Fruit fly (Drosophila melanogaster): ENCODE measurements around the gene Sid.
A peak's percentile ranks its signal among the peaks of the same experiment; 100 is the strongest.

Sid gene

DNA sequence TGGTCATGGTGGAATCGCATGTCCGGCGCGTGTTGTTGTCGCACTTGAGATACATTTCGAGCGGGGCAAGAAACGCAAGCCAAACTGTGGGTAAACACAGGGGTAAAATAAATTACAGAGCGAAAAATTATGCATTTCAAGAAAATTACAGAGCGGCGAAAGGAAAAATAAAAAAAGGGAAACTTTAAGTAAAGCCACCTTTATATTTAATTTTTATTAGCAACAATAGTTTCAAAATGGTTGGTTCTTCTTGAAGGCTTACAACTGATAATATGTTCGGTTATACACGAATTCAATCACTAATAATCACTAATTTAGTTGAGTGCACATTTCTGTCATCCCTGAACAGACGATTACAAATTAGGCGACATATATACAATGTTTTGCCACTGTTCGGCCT, 46.9 kb upstream of the Sid start (continued):
- TF ChIP-seq sqz (GFP tag; optimal IDR thresholded peaks at IDR 0.05) (no peak), tup (GFP tag; optimal IDR thresholded peaks at IDR 0.05) (no peak), CG10267 (tag; optimal IDR thresholded peaks at IDR 0.05) (no peak), HHEX (GFP tag; optimal IDR thresholded peaks at IDR 0.05) (no peak), HLH4C (GFP tag; IDR thresholded peaks at IDR 0.05; ENCODE audit: partially characterized antibody) (no peak), PHDP (tag; optimal IDR thresholded peaks at IDR 0.05) (no peak), Hey (tag; optimal IDR thresholded peaks at IDR 0.05) (no peak), CG14667 (GFP tag; IDR thresholded peaks at IDR 0.05) (no peak), TFAM (GFP tag; optimal IDR thresholded peaks at IDR 0.05) (no peak), Poxn (GFP tag; IDR thresholded peaks at IDR 0.05) (no peak), dmrt99B (tag; optimal IDR thresholded peaks at IDR 0.05) (peak; percentile 68), grau (tag; optimal IDR thresholded peaks at IDR 0.05) (peak; percentile 33), D (optimal IDR thresholded peaks at IDR 0.05) (no peak), D (GFP tag; optimal IDR thresholded peaks at IDR 0.05) (no peak), otp (GFP tag; IDR thresholded peaks at IDR 0.05) (no peak), Hr3 (GFP tag; optimal IDR thresholded peaks at IDR 0.05) (no peak), rib (GFP tag; IDR thresholded peaks at IDR 0.05) (no peak)

DNA sequence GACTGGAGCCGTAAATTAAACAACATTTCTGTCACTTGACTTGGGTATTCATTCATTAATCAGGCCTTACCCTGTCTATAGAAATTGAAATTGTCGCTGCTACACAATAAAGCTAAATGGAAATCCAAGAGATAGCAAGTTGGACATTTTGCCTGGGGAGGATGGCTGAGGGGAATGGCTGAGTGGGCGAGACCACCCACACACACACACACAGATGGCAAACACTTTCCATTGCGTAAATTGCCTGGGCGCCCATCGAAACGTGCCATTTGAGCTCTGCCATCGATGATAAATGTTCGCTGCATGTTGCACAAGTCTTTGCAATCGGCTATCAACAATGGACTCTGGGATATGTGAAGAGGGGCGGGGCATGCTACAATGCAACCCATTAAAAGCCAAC, 43.2 kb upstream of the Sid start:
- peak; percentile 92 for TF ChIP-seq sr (GFP tag; IDR thresholded peaks at IDR 0.05)
- no peak for TF ChIP-seq Hand (GFP tag; optimal IDR thresholded peaks at IDR 0.05)

- TF ChIP-seq fd102C (GFP tag; optimal IDR thresholded peaks at IDR 0.05) (no peak), CG12104 (GFP tag; optimal IDR thresholded peaks at IDR 0.05) (no peak), dm (GFP tag; optimal IDR thresholded peaks at IDR 0.05) (no peak), CG17829 (tag; optimal IDR thresholded peaks at IDR 0.05) (no peak), CG4617 (GFP tag; optimal IDR thresholded peaks at IDR 0.05; ENCODE audit: borderline replicate concordance) (no peak), lilli (GFP tag; optimal IDR thresholded peaks at IDR 0.05) (no peak), gcm2 (GFP tag; optimal IDR thresholded peaks at IDR 0.05) (no peak), usp (GFP tag; optimal IDR thresholded peaks at IDR 0.05) (no peak), CG31441 (GFP tag; IDR thresholded peaks at IDR 0.05) (no peak), CG6854 (GFP tag; optimal IDR thresholded peaks at IDR 0.05) (no peak), CG2199 (GFP tag; IDR thresholded peaks at IDR 0.05) (no peak), Taf1 (GFP tag; IDR thresholded peaks at IDR 0.05) (no peak), Neu2 (GFP tag; optimal IDR thresholded peaks at IDR 0.05; ENCODE audit: borderline replicate concordance) (no peak), org-1 (GFP tag; optimal IDR thresholded peaks at IDR 0.05) (no peak), CG17361 (GFP tag; IDR thresholded peaks at IDR 0.05) (0 out of 3 replicates have a peak, but pooled peaks have one; percentile 61), maf-S (GFP tag; optimal IDR thresholded peaks at IDR 0.05) (no peak), Ets65A (GFP tag) (peak; percentile 45), Pdp1 (GFP tag; optimal IDR thresholded peaks at IDR 0.05) (peak in 1 of 2 experiments; percentile 8), HLH54F (GFP tag; optimal IDR thresholded peaks at IDR 0.05) (no peak), CG9215 (GFP tag; IDR thresholded peaks at IDR 0.05) (no peak), al (GFP tag; IDR thresholded peaks at IDR 0.05) (no peak), dmrt99B (tag; optimal IDR thresholded peaks at IDR 0.05) (no peak), CG3838 (GFP tag; optimal IDR thresholded peaks at IDR 0.05) (no peak), ATbp (GFP tag; optimal IDR thresholded peaks at IDR 0.05) (peak; percentile 5), CG18764 (GFP tag; optimal IDR thresholded peaks at IDR 0.05) (no peak), CG7839 (tag; optimal IDR thresholded peaks at IDR 0.05) (no peak), Spps (tag; optimal IDR thresholded peaks at IDR 0.05) (no peak)
Observed at dm6 chr3R:28628696-28629095, 41.8 kb upstream of the Sid start.
